Fruit fly (Drosophila melanogaster): Measurements from ENCODE around the gene Stt3A.

Gene Stt3A

dm6 chrX:21053849-21054581 is at the start of gene Stt3A, which contains the start of gene bves:
TSS of gene Stt3A (minus strand) at chrX:21053937.
TSS of gene bves (plus strand) at chrX:21053963.
- TF ChIP-seq Myc (optimal IDR thresholded peaks at IDR 0.05) (no peak), h (optimal IDR thresholded peaks at IDR 0.05) (no peak), ttk (optimal IDR thresholded peaks at IDR 0.05) (no peak), Sin3A (optimal IDR thresholded peaks at IDR 0.05) (no peak), insv (optimal IDR thresholded peaks at IDR 0.05) (no peak), psq (optimal IDR thresholded peaks at IDR 0.05) (no peak)

- TF ChIP-seq psq (optimal IDR thresholded peaks at IDR 0.05) (no peak), insv (optimal IDR thresholded peaks at IDR 0.05) (no peak), Sin3A (optimal IDR thresholded peaks at IDR 0.05) (no peak), Myc (optimal IDR thresholded peaks at IDR 0.05) (no peak), h (optimal IDR thresholded peaks at IDR 0.05) (no peak), ttk (optimal IDR thresholded peaks at IDR 0.05) (no peak)
Observed at dm6 chrX:21102106-21102505, 48.4 kb upstream of the Stt3A start, which contains the start of gene CG15446. TSS of gene CG15446 (minus strand) at chrX:21102206.

- TF ChIP-seq Myc (optimal IDR thresholded peaks at IDR 0.05) (no peak), psq (optimal IDR thresholded peaks at IDR 0.05) (no peak), h (optimal IDR thresholded peaks at IDR 0.05) (no peak), ttk (optimal IDR thresholded peaks at IDR 0.05) (no peak), insv (optimal IDR thresholded peaks at IDR 0.05) (no peak), Sin3A (optimal IDR thresholded peaks at IDR 0.05) (no peak)
Observed at dm6 chrX:21093544-21093943, 39.8 kb upstream of the Stt3A start, which contains the start of gene stg1. TSS of gene stg1 (plus strand) at chrX:21093844.

dm6 chrX:21083246-21083645 is 29.5 kb upstream of the Stt3A start:
- TF ChIP-seq Myc (optimal IDR thresholded peaks at IDR 0.05), result no peak
- no peak for TF ChIP-seq h (optimal IDR thresholded peaks at IDR 0.05)
- TF ChIP-seq ttk (optimal IDR thresholded peaks at IDR 0.05), result no peak
- no peak for TF ChIP-seq Sin3A (optimal IDR thresholded peaks at IDR 0.05)
- TF ChIP-seq psq (optimal IDR thresholded peaks at IDR 0.05), result no peak
- TF ChIP-seq insv (optimal IDR thresholded peaks at IDR 0.05), result no peak

- TF ChIP-seq psq (optimal IDR thresholded peaks at IDR 0.05) (no peak), Myc (optimal IDR thresholded peaks at IDR 0.05) (no peak), ttk (optimal IDR thresholded peaks at IDR 0.05) (no peak), insv (optimal IDR thresholded peaks at IDR 0.05) (no peak), Sin3A (optimal IDR thresholded peaks at IDR 0.05) (no peak), h (optimal IDR thresholded peaks at IDR 0.05) (no peak)
Observed at dm6 chrX:21080335-21080734, 26.6 kb upstream of the Stt3A start.

- TF ChIP-seq Sin3A (optimal IDR thresholded peaks at IDR 0.05) (no peak), ttk (optimal IDR thresholded peaks at IDR 0.05) (no peak), h (optimal IDR thresholded peaks at IDR 0.05) (no peak), Myc (optimal IDR thresholded peaks at IDR 0.05) (no peak), psq (optimal IDR thresholded peaks at IDR 0.05) (no peak), insv (optimal IDR thresholded peaks at IDR 0.05) (no peak)
Observed at dm6 chrX:21074329-21074708, 20.6 kb upstream of the Stt3A start.

- TF ChIP-seq Sin3A (optimal IDR thresholded peaks at IDR 0.05) (no peak), Myc (optimal IDR thresholded peaks at IDR 0.05) (no peak), ttk (optimal IDR thresholded peaks at IDR 0.05) (no peak), psq (optimal IDR thresholded peaks at IDR 0.05) (no peak), h (optimal IDR thresholded peaks at IDR 0.05) (no peak), insv (optimal IDR thresholded peaks at IDR 0.05) (no peak)
Observed at dm6 chrX:21073641-21074328, 20.0 kb upstream of the Stt3A start.

- TF ChIP-seq psq (optimal IDR thresholded peaks at IDR 0.05) (no peak), h (optimal IDR thresholded peaks at IDR 0.05) (no peak), Myc (optimal IDR thresholded peaks at IDR 0.05) (no peak), Sin3A (optimal IDR thresholded peaks at IDR 0.05) (no peak), insv (optimal IDR thresholded peaks at IDR 0.05) (no peak), ttk (optimal IDR thresholded peaks at IDR 0.05) (no peak)
Observed at dm6 chrX:21072953-21073352, 19.2 kb upstream of the Stt3A start.

- TF ChIP-seq insv (optimal IDR thresholded peaks at IDR 0.05), result no peak
- no peak for TF ChIP-seq ttk (optimal IDR thresholded peaks at IDR 0.05)
- no peak for TF ChIP-seq h (optimal IDR thresholded peaks at IDR 0.05)
- TF ChIP-seq psq (optimal IDR thresholded peaks at IDR 0.05), result no peak
- TF ChIP-seq Myc (optimal IDR thresholded peaks at IDR 0.05), result no peak
- no peak for TF ChIP-seq Sin3A (optimal IDR thresholded peaks at IDR 0.05)
Observed at dm6 chrX:21071693-21072357, 18.1 kb upstream of the Stt3A start.

dm6 chrX:21067908-21068307 is 14.2 kb upstream of the Stt3A start:
- TF ChIP-seq psq (optimal IDR thresholded peaks at IDR 0.05) (no peak), insv (optimal IDR thresholded peaks at IDR 0.05) (no peak), Sin3A (optimal IDR thresholded peaks at IDR 0.05) (no peak), h (optimal IDR thresholded peaks at IDR 0.05) (no peak), Myc (optimal IDR thresholded peaks at IDR 0.05) (no peak), ttk (optimal IDR thresholded peaks at IDR 0.05) (no peak)

- no peak for TF ChIP-seq psq (optimal IDR thresholded peaks at IDR 0.05)
- TF ChIP-seq h (optimal IDR thresholded peaks at IDR 0.05), result no peak
- TF ChIP-seq Sin3A (optimal IDR thresholded peaks at IDR 0.05), result no peak
- TF ChIP-seq ttk (optimal IDR thresholded peaks at IDR 0.05), result no peak
- TF ChIP-seq insv (optimal IDR thresholded peaks at IDR 0.05), result no peak
- no peak for TF ChIP-seq Myc (optimal IDR thresholded peaks at IDR 0.05)
Observed at dm6 chrX:21067474-21067873, 13.7 kb upstream of the Stt3A start, which contains the start of gene CG32512. TSS of gene CG32512 (minus strand) at chrX:21067540.

- TF ChIP-seq h (optimal IDR thresholded peaks at IDR 0.05) (no peak), Myc (optimal IDR thresholded peaks at IDR 0.05) (no peak), Sin3A (optimal IDR thresholded peaks at IDR 0.05) (no peak), insv (optimal IDR thresholded peaks at IDR 0.05) (no peak), psq (optimal IDR thresholded peaks at IDR 0.05) (no peak), ttk (optimal IDR thresholded peaks at IDR 0.05) (no peak)
Observed at dm6 chrX:21065775-21066174, 12.0 kb upstream of the Stt3A start.

Data from Kc167 (cell line).